Worm (Caenorhabditis elegans): ENCODE measurements around the gene F40G9.18.

DNA sequence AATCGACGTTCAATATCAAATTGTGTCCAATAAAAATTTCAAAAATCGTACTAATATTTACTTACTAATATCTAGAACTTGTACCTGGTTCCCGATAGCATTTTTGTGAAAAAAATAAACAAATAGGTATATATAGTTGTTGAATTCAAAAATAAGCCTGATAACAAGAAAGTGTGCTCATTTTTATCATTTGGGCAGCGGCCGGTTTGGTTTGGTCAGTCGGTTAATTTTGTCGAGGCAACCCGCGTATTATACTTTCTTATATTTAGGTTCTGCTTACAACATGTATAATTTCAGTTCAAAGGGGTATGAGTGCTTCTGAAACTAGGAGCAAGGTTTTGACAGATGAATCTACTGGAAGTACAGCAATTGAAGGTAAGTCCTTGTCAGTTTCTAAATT, 38.7 kb downstream of the F40G9.18 start, which contains the start of the genes nhr-280 and C29F9.2:
- TF ChIP-seq nhr-76 (tag; optimal IDR thresholded peaks at IDR 0.05): no peak
- no peak for TF ChIP-seq aly-2 (tag; optimal IDR thresholded peaks at IDR 0.05)
- no peak for TF ChIP-seq lin-39 (tag; optimal IDR thresholded peaks at IDR 0.05)
- TF ChIP-seq nhr-237 (tag; optimal IDR thresholded peaks at IDR 0.05): no peak
- TF ChIP-seq efl-1 (optimal IDR thresholded peaks at IDR 0.05): no peak
- TF ChIP-seq efl-1 (GFP tag; optimal IDR thresholded peaks at IDR 0.05 in 1 of 2): no peak

Measured in whole organism, L1 larva.